Fruit fly (Drosophila melanogaster) whole organism, embryonic: ENCODE results near the gene CG9222.

Experiments
- CG10462 ChIP-seq: fragments of 200-800 bp; sonication (Bioruptor generic); optimal IDR thresholded peaks from 2 replicates; lab custom pipeline; 2016; ENCODE audit warnings: missing biosample characterization, missing genetic modification characterization
- CG11093 ChIP-seq: fragments of 200-800 bp; sonication (Bioruptor generic); IDR thresholded peaks from 3 replicates; pipeline ENCODE4 v1.3.6; 2022; ENCODE audit warnings: missing biosample characterization, missing genetic modification characterization
- CG11247 ChIP-seq: fragments of 200-800 bp; sonication (Bioruptor generic); IDR thresholded peaks from 2 replicates; pipeline ENCODE4 v1.3.6; 2022; ENCODE audit warnings: missing biosample characterization, missing genetic modification characterization
- CG12219 ChIP-seq: fragments of 200-800 bp; sonication (Bioruptor generic); optimal IDR thresholded peaks from 3 replicates; lab custom pipeline; 2018; ENCODE audit warnings: missing biosample characterization, mild to moderate bottlenecking, missing genetic modification characterization
- CG15479 ChIP-seq: fragments of 200-800 bp; sonication (Bioruptor generic); optimal IDR thresholded peaks from 3 replicates; lab custom pipeline; 2019; ENCODE audit warnings: missing biosample characterization, mild to moderate bottlenecking, missing genetic modification characterization, moderate library complexity
- CG1647 ChIP-seq: fragments of 200-800 bp; sonication (Bioruptor generic); optimal IDR thresholded peaks from 3 replicates; lab custom pipeline; 2016; ENCODE audit warnings: missing biosample characterization, missing genetic modification characterization
- CG3065 ChIP-seq: fragments of 200-800 bp; sonication (Bioruptor generic); optimal IDR thresholded peaks from 2 replicates; lab custom pipeline; 2016; ENCODE audit warnings: missing biosample characterization, missing genetic modification characterization
- CG3407 ChIP-seq: fragments of 200-800 bp; sonication (Bioruptor generic); optimal IDR thresholded peaks from 2 replicates; lab custom pipeline; 2018; ENCODE audit warnings: missing biosample characterization, mild to moderate bottlenecking, missing genetic modification characterization
- CG5180 ChIP-seq: fragments of 200-800 bp; sonication (Bioruptor generic); optimal IDR thresholded peaks from 3 replicates; lab custom pipeline; 2017; ENCODE audit warnings: missing biosample characterization, missing genetic modification characterization, mild to moderate bottlenecking, moderate library complexity, missing genetic modification reagents
- CG5245 ChIP-seq: fragments of 200-800 bp; sonication (Bioruptor generic); optimal IDR thresholded peaks from 3 replicates; lab custom pipeline; 2016; ENCODE audit warnings: missing biosample characterization, missing genetic modification characterization
- CG5953 ChIP-seq: fragments of 200-800 bp; sonication (Bioruptor generic); IDR thresholded peaks from 2 replicates; pipeline ENCODE4 v1.3.6; 2022; ENCODE audit warnings: missing biosample characterization, missing genetic modification characterization
- CG6254 ChIP-seq: fragments of 200-800 bp; sonication (Bioruptor generic); optimal IDR thresholded peaks from 3 replicates; lab custom pipeline; 2017; ENCODE audit warnings: mild to moderate bottlenecking, missing biosample characterization, missing genetic modification reagents, missing genetic modification characterization
- CG7928 ChIP-seq: fragments of 200-800 bp; sonication (Bioruptor generic); optimal IDR thresholded peaks from 2 replicates; lab custom pipeline; 2017; ENCODE audit warnings: missing biosample characterization, mild to moderate bottlenecking, missing genetic modification characterization
- CG8478 ChIP-seq: fragments of >200 bp; optimal IDR thresholded peaks from 2 replicates; lab custom pipeline; 2018
- CG9876 ChIP-seq: fragments of 200-800 bp; sonication (Bioruptor generic); optimal IDR thresholded peaks from 2 replicates; lab custom pipeline; 2016; ENCODE audit warnings: missing biosample characterization, missing genetic modification characterization
- CG9932 ChIP-seq: fragments of 200-800 bp; sonication (Bioruptor generic); IDR thresholded peaks from 2 replicates; pipeline ENCODE4 v1.3.6; 2022; ENCODE audit warnings: missing biosample characterization, missing genetic modification characterization
- CTCF ChIP-seq: fragments of 200-800 bp; sonication (Bioruptor generic); optimal IDR thresholded peaks from 2 replicates; lab custom pipeline; 2017; ENCODE audit warnings: missing biosample characterization, mild to moderate bottlenecking, missing genetic modification characterization, moderate library complexity
- Chrac-16 ChIP-seq: fragments of 200-800 bp; sonication (Bioruptor generic); optimal IDR thresholded peaks from 3 replicates; lab custom pipeline; 2016; ENCODE audit warnings: missing biosample characterization, missing genetic modification characterization
- Dad ChIP-seq: fragments of 200-800 bp; sonication (Bioruptor generic); optimal IDR thresholded peaks from 3 replicates; lab custom pipeline; 2016; ENCODE audit warnings: missing biosample characterization, missing genetic modification characterization
- Dip2 ChIP-seq: fragments of 200-800 bp; sonication (Bioruptor generic); IDR thresholded peaks from 2 replicates; pipeline ENCODE4 v1.3.6; 2022; ENCODE audit warnings: missing biosample characterization, missing genetic modification characterization
- H2.0 ChIP-seq: fragments of 200-800 bp; sonication (Bioruptor generic); IDR thresholded peaks from 2 replicates; pipeline ENCODE4 v1.3.6; 2022; ENCODE audit warnings: missing biosample characterization, missing genetic modification characterization
- HLH4C ChIP-seq: fragments of 200-800 bp; sonication (Bioruptor generic); IDR thresholded peaks from 3 replicates; pipeline ENCODE4 v1.3.6; 2022; ENCODE audit warnings: missing biosample characterization, missing genetic modification characterization; ENCODE audit not compliant: partially characterized antibody
- Hmr ChIP-seq: fragments of 200-800 bp; sonication (Bioruptor generic); optimal IDR thresholded peaks from 3 replicates; lab custom pipeline; 2017; ENCODE audit warnings: mild to moderate bottlenecking, missing biosample characterization, missing genetic modification reagents, missing genetic modification characterization
- Hmx ChIP-seq: fragments of 200-800 bp; sonication (Bioruptor generic); optimal IDR thresholded peaks from 2 replicates; lab custom pipeline; 2016; ENCODE audit warnings: missing biosample characterization, missing genetic modification characterization
- Lim3 ChIP-seq: fragments of 200-800 bp; sonication (Bioruptor generic); IDR thresholded peaks from 2 replicates; pipeline ENCODE4 v1.3.6; 2022; ENCODE audit warnings: missing biosample characterization, missing genetic modification characterization
- Mrtf ChIP-seq: fragments of 200-800 bp; sonication (Bioruptor generic); IDR thresholded peaks from 3 replicates; pipeline ENCODE4 v1.3.6; 2022; ENCODE audit warnings: missing biosample characterization, missing genetic modification characterization
- Optix ChIP-seq: fragments of 200-800 bp; sonication (Bioruptor generic); IDR thresholded peaks from 3 replicates; pipeline ENCODE4 v1.3.6; 2022; ENCODE audit warnings: missing biosample characterization, missing genetic modification characterization
- Ravus ChIP-seq: fragments of 200-800 bp; sonication (Bioruptor generic); IDR thresholded peaks from 2 replicates; pipeline ENCODE4 v1.3.6; 2022; ENCODE audit warnings: missing biosample characterization, missing genetic modification characterization
- TFAM ChIP-seq: fragments of 200-800 bp; sonication (Bioruptor generic); optimal IDR thresholded peaks from 2 replicates; lab custom pipeline; 2017; ENCODE audit warnings: missing biosample characterization, missing genetic modification characterization, inconsistent platforms
- ap ChIP-seq: fragments of 200-800 bp; sonication (Bioruptor generic); IDR thresholded peaks from 2 replicates; pipeline ENCODE4 v1.3.6; 2022; ENCODE audit warnings: missing biosample characterization, missing genetic modification characterization
- bowl ChIP-seq: fragments of 200-800 bp; sonication (Bioruptor generic); IDR thresholded peaks from 2 replicates; pipeline ENCODE4 v1.3.6; 2022; ENCODE audit warnings: missing biosample characterization, missing genetic modification characterization
- ci ChIP-seq: fragments of 200-800 bp; sonication (Bioruptor generic); IDR thresholded peaks from 3 replicates; pipeline ENCODE4 v1.3.6; 2022; ENCODE audit warnings: missing biosample characterization, missing genetic modification characterization
- crc ChIP-seq: fragments of 200-800 bp; sonication (Bioruptor generic); optimal IDR thresholded peaks from 2 replicates; lab custom pipeline; 2016; ENCODE audit warnings: missing biosample characterization, missing genetic modification characterization
- da ChIP-seq: fragments of 200-800 bp; sonication (Bioruptor generic); optimal IDR thresholded peaks from 2 replicates; lab custom pipeline; 2016; ENCODE audit warnings: missing biosample characterization, missing genetic modification characterization
- danr ChIP-seq: fragments of 200-800 bp; sonication (Bioruptor generic); IDR thresholded peaks from 2 replicates; pipeline ENCODE4 v1.3.6; 2022; ENCODE audit warnings: missing biosample characterization, missing genetic modification characterization
- dpn ChIP-seq, 2 experiments: fragments of 200-800 bp; sonication (Bioruptor generic); optimal IDR thresholded peaks; 3 replicates each; lab custom pipeline; 2016; ENCODE audit warnings: missing biosample characterization in 2 of 2, missing genetic modification characterization in 2 of 2
- en ChIP-seq: fragments of 200-800 bp; sonication (Bioruptor generic); optimal IDR thresholded peaks from 2 replicates; lab custom pipeline; 2016; ENCODE audit warnings: missing biosample characterization, missing genetic modification characterization
- ewg ChIP-seq: fragments of 200-800 bp; sonication (Bioruptor generic); optimal IDR thresholded peaks from 3 replicates; lab custom pipeline; 2017; ENCODE audit warnings: mild to moderate bottlenecking, missing biosample characterization, missing genetic modification reagents, missing genetic modification characterization
- gcm ChIP-seq: fragments of 200-800 bp; sonication (Bioruptor generic); optimal IDR thresholded peaks from 2 replicates; lab custom pipeline; 2019; ENCODE audit warnings: missing biosample characterization, mild to moderate bottlenecking, missing genetic modification characterization, moderate library complexity
- gt ChIP-seq: fragments of 200-800 bp; sonication (Bioruptor generic); IDR thresholded peaks from 2 replicates; pipeline ENCODE4 v1.3.6; 2022; ENCODE audit warnings: missing biosample characterization, missing genetic modification characterization
- her ChIP-seq: fragments of 200-800 bp; sonication (Bioruptor generic); optimal IDR thresholded peaks from 2 replicates; lab custom pipeline; 2016; ENCODE audit warnings: missing biosample characterization, missing genetic modification characterization
- jigr1 ChIP-seq: fragments of 200-800 bp; sonication (Bioruptor generic); IDR thresholded peaks from 3 replicates; pipeline ENCODE4 v1.3.6; 2022; ENCODE audit warnings: missing biosample characterization, missing genetic modification characterization
- kay ChIP-seq: fragments of 200-800 bp; sonication (Bioruptor generic); optimal IDR thresholded peaks from 2 replicates; lab custom pipeline; 2016; ENCODE audit warnings: missing biosample characterization, missing genetic modification characterization
- lilli ChIP-seq: fragments of 200-800 bp; sonication (Bioruptor generic); optimal IDR thresholded peaks from 3 replicates; lab custom pipeline; 2016; ENCODE audit warnings: missing biosample characterization, missing genetic modification characterization
- nmo ChIP-seq: fragments of 200-800 bp; sonication (Bioruptor generic); optimal IDR thresholded peaks from 2 replicates; lab custom pipeline; 2018; ENCODE audit warnings: missing biosample characterization, mild to moderate bottlenecking, missing genetic modification characterization, moderate library complexity
- otp ChIP-seq: fragments of 200-800 bp; sonication (Bioruptor generic); IDR thresholded peaks from 3 replicates; pipeline ENCODE4, ENCODE4 v1.3.6; 2022; ENCODE audit warnings: missing biosample characterization, missing genetic modification characterization
- pfk ChIP-seq: fragments of 200-800 bp; sonication (Bioruptor generic); optimal IDR thresholded peaks from 2 replicates; lab custom pipeline; 2018; ENCODE audit warnings: missing biosample characterization, mild to moderate bottlenecking, missing genetic modification characterization, moderate library complexity
- row ChIP-seq: fragments of 200-800 bp; sonication (Bioruptor generic); IDR thresholded peaks from 3 replicates; pipeline ENCODE4 v1.3.6; 2022; ENCODE audit warnings: missing biosample characterization, missing genetic modification characterization
- shn ChIP-seq: fragments of 200-800 bp; sonication (Bioruptor generic); optimal IDR thresholded peaks from 3 replicates; lab custom pipeline; 2016; ENCODE audit warnings: missing biosample characterization, missing genetic modification characterization
- stwl ChIP-seq: fragments of 200-800 bp; sonication (Bioruptor generic); optimal IDR thresholded peaks from 3 replicates; lab custom pipeline; 2018; ENCODE audit warnings: missing biosample characterization, mild to moderate bottlenecking, missing genetic modification characterization, moderate library complexity
- wdn ChIP-seq: fragments of 200-800 bp; sonication (Bioruptor generic); IDR thresholded peaks from 2 replicates; pipeline ENCODE4 v1.3.6; 2022; ENCODE audit warnings: missing biosample characterization, missing genetic modification characterization

The CG9222 gene

dm6 chr2L:6178740-6179633 is 48.2 kb downstream of the CG9222 start, which contains the start of gene smal (continued):
- TF ChIP-seq kay (GFP tag; lab: Kevin White, UChicago), result no peak
- no peak for TF ChIP-seq CG3407
- TF ChIP-seq CG5953 (GFP tag; lab: Robert Waterston, UW), result 0 out of 2 replicates have a peak, but pooled peaks have one; percentile 44
- TF ChIP-seq CG5180 (GFP tag; lab: Kevin White, UChicago), result no peak
- TF ChIP-seq Dad, result no peak
- TF ChIP-seq CG10462 (GFP tag; lab: Kevin White, UChicago), result no peak
- TF ChIP-seq CG9876, result no peak
- TF ChIP-seq shn (GFP tag; lab: Kevin White, UChicago), result no peak
- no peak for TF ChIP-seq danr (GFP tag; lab: Robert Waterston, UW)
- no peak for TF ChIP-seq Hmx (GFP tag; lab: Kevin White, UChicago)
- TF ChIP-seq Optix (GFP tag; lab: Robert Waterston, UW), result no peak
- no peak for TF ChIP-seq TFAM
- TF ChIP-seq CG9932 (GFP tag; lab: Robert Waterston, UW), result no peak
- TF ChIP-seq wdn (GFP tag; lab: Robert Waterston, UW), result no peak
- peak; percentile 41 for TF ChIP-seq Hmr (GFP tag; lab: Kevin White, UChicago)
- TF ChIP-seq CTCF (GFP tag; lab: Kevin White, UChicago), result no peak
- peak; percentile 20 for TF ChIP-seq her (GFP tag; lab: Kevin White, UChicago)
- TF ChIP-seq H2.0 (GFP tag; lab: Robert Waterston, UW), result no peak
- no peak for TF ChIP-seq crc
- TF ChIP-seq CG12219 (GFP tag; lab: Kevin White, UChicago), result no peak
- no peak for TF ChIP-seq bowl
- no peak for TF ChIP-seq jigr1
- 0 out of 3 replicates have a peak, but pooled peaks have one; percentile 15 for TF ChIP-seq Mrtf (GFP tag; lab: Robert Waterston, UW)
- TF ChIP-seq ci (GFP tag; lab: Robert Waterston, UW), result peak; percentile 82
- TF ChIP-seq Chrac-16 (GFP tag; lab: Kevin White, UChicago), result no peak
- no peak for TF ChIP-seq ewg
- TF ChIP-seq Lim3 (GFP tag; lab: Robert Waterston, UW), result no peak
- TF ChIP-seq en, result no peak
- no peak for TF ChIP-seq CG3065 (GFP tag; lab: Kevin White, UChicago)
- TF ChIP-seq otp (GFP tag; lab: Robert Waterston, UW), result peak; percentile 42; the same call in 1 of the 3 replicates
- 0 out of 3 replicates have a peak, but pooled peaks have one; percentile 38 for TF ChIP-seq HLH4C
- peak; percentile 7 for TF ChIP-seq CG6254 (GFP tag; lab: Kevin White, UChicago)
- TF ChIP-seq ap (GFP tag; lab: Robert Waterston, UW), result no peak
- no peak for TF ChIP-seq Dip2 (GFP tag; lab: Robert Waterston, UW)
- no peak for TF ChIP-seq gt (GFP tag; lab: Robert Waterston, UW)
- TF ChIP-seq CG15479, result peak; percentile 91
- no peak for TF ChIP-seq pfk (GFP tag; lab: Kevin White, UChicago)
- TF ChIP-seq gcm, result peak; percentile 6
- no peak for TF ChIP-seq CG7928
- TF ChIP-seq da (GFP tag; lab: Kevin White, UChicago), result no peak
- no peak for TF ChIP-seq CG11093
- no peak for TF ChIP-seq Ravus
- TF ChIP-seq CG1647 (GFP tag; lab: Kevin White, UChicago), result no peak
- no peak for TF ChIP-seq lilli (GFP tag; lab: Kevin White, UChicago)
- TF ChIP-seq dpn (GFP tag; optimal IDR thresholded peaks at IDR 0.05; lab: Kevin White, UChicago), result no peak
- no peak for TF ChIP-seq CG8478 (lab: Kevin White, UChicago)
- TF ChIP-seq row (GFP tag; lab: Robert Waterston, UW), result peak; percentile 5; the same call in 1 of the 3 replicates
- no peak for TF ChIP-seq nmo (GFP tag; lab: Kevin White, UChicago)
- TF ChIP-seq CG11247 (GFP tag; lab: Robert Waterston, UW), result peak; percentile 26; the same call in 1 of the 2 replicates
- TF ChIP-seq CG5245 (GFP tag; lab: Kevin White, UChicago), result peak; percentile 43
- TF ChIP-seq stwl (tag; lab: Kevin White, UChicago), result peak; percentile 16
